Worm (Caenorhabditis elegans): Measurements from ENCODE around the gene npr-13.

The npr-13 gene

DNA sequence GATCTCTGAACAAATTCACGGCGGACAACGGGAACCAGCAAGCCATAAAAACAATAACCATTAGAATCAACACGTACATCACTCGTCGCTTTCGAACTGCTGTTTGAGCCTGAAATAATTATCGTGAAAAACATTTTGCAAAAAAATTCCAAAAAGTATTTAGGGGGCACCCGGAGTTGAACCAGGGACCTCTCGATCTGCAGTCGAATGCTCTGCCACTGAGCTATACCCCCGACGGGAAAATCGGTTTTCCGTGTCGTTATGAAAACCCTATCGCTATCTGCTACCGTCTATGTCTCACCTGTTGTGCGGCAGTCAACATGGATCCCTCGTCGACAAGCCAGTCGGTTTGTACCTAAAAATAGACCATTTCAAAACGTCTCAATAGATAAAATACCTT lies 2.8 kb downstream of the npr-13 start (continued):
- TF ChIP-seq lin-11 (tag; optimal IDR thresholded peaks at IDR 0.05), result peak; percentile 38
- peak; percentile 33 for TF ChIP-seq elt-2 (tag; optimal IDR thresholded peaks at IDR 0.05)
- peak; percentile 44 for TF ChIP-seq ceh-19 (GFP tag; optimal IDR thresholded peaks at IDR 0.05)
- TF ChIP-seq ceh-14 (tag; optimal IDR thresholded peaks at IDR 0.05), result no peak
- peak; percentile 45 for TF ChIP-seq T23F11.4 (GFP tag; optimal IDR thresholded peaks at IDR 0.05)
- TF ChIP-seq che-1 (tag; optimal IDR thresholded peaks at IDR 0.05), result peak; percentile 62
- TF ChIP-seq pha-2 (tag; optimal IDR thresholded peaks at IDR 0.05), result peak; percentile 19
- no peak for TF ChIP-seq zip-5 (tag; optimal IDR thresholded peaks at IDR 0.05)
- TF ChIP-seq unc-86 (tag; optimal IDR thresholded peaks at IDR 0.05), result peak; percentile 42
- TF ChIP-seq dve-1 (tag; optimal IDR thresholded peaks at IDR 0.05), result peak; percentile 33

DNA sequence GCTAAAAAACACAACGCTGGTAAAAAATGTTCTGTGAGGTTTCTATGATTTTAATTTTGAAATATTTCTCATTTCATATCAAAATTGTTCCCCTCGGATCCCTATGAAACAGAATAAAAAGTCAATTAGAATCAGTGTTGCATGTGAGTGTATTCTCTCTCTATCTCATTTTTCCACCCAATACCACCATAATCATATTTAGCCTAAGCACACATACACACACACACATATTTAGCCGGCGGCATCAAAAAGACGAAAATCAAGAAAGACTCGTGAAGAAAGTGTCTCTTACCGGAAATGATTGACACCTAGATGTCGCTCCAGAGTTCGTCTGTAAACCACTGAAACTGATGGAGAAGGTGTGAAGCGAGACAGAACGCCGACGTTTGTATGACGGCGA lies 4.1 kb downstream of the npr-13 start:
- TF ChIP-seq unc-42 (tag; optimal IDR thresholded peaks at IDR 0.05) (peak; percentile 84), ceh-14 (tag; optimal IDR thresholded peaks at IDR 0.05) (no peak), ceh-9 (tag; optimal IDR thresholded peaks at IDR 0.05) (no peak)

DNA sequence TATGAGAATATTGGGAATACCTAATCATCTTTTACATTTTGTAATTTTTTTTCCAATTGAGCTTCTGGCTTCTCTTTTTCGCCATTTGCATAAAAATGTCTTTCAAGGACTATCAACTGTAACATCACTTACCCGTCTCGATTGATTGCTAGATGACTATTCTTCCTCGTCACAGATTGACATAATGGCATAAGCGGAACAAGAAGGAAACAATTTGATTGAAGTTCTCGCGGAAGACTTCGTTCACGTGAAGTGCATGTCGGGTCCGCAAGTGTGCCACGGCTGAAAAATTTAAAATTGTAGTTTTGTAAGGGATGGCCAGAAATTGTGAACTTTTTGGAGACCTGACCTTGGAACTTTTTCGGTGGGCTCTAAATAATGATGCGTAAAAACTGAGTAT lies 4.7 kb downstream of the npr-13 start:
- no peak for TF ChIP-seq gmeb-2 (tag; optimal IDR thresholded peaks at IDR 0.05)
- TF ChIP-seq tbx-2 (tag; optimal IDR thresholded peaks at IDR 0.05), result no peak
- no peak for TF ChIP-seq ceh-2 (tag; optimal IDR thresholded peaks at IDR 0.05)
- TF ChIP-seq eyg-1 (tag; optimal IDR thresholded peaks at IDR 0.05), result no peak
- no peak for TF ChIP-seq Y22D7AL.16 (tag; optimal IDR thresholded peaks at IDR 0.05)
- TF ChIP-seq fkh-10 (GFP tag; optimal IDR thresholded peaks at IDR 0.05), result no peak
- no peak for TF ChIP-seq rnt-1 (tag; optimal IDR thresholded peaks at IDR 0.05)
- no peak for TF ChIP-seq ref-2 (tag; optimal IDR thresholded peaks at IDR 0.05)
- no peak for TF ChIP-seq pax-1 (tag; optimal IDR thresholded peaks at IDR 0.05)
- TF ChIP-seq ets-4 (tag; optimal IDR thresholded peaks at IDR 0.05), result no peak

DNA sequence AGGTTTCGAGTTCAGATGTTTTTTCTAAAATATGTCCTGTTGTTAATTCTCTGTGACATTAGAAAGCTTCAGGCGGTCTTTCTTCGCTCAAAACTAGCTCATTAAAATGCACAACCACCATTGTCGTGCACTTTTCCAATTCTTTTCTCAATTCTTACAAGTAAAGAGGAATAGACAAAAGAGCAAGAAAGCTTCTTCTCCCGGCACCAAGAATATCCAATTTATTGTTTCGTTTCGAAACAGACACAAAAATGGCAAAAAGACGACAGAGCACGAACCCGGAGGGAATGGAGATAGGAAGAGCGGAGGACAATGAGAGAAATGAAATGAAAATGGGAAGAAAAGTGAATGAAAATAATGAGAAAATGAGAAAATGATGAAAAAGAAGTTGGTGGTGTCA lies 5.8 kb downstream of the npr-13 start:
- TF ChIP-seq elt-2 (tag; optimal IDR thresholded peaks at IDR 0.05) (no peak), unc-42 (tag; optimal IDR thresholded peaks at IDR 0.05) (peak; percentile 6)

DNA sequence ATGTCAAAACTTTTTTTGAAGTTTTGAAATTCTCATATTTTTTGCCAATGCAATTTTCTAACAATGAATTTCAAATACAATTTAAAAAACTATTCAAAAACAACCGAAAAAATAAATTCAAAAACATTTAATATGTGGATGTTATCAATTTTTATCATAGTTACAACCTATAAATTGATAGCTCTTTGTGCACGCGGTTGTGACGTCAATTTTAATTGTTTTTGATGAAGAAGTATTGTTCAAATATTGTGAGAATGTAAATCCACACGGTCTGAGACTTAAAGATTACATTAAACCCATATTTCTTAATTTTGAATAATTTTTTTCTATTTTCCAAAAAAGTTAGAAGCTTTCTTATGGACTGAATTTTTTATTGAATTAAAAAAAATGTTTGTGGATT lies 6.4 kb downstream of the npr-13 start:
- no peak for TF ChIP-seq K02D7.2 (tag; optimal IDR thresholded peaks at IDR 0.05)
- TF ChIP-seq elt-2 (tag; optimal IDR thresholded peaks at IDR 0.05), result peak; percentile 15

DNA sequence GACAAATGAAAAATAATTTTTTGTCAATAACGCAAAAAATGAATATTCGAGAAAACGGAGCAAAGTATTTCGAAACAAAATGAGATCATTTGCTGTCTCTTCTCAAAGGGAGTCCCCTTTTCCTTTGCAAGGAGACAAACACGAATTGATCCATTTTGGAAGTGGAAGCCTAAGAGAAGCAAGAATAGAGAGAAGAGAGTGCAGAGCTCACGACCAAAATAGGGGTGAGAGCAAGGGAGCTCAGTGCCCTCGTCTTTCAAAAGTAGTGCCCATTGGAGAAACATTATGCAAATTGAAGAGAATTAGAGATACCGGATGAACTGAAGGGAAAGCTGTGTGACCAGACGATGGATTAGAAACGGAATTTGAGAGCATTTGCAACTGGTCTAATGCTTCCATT lies 7.2 kb downstream of the npr-13 start:
- TF ChIP-seq ceh-34 (tag; optimal IDR thresholded peaks at IDR 0.05), result peak; percentile 44
- TF ChIP-seq Y22D7AL.16 (tag; optimal IDR thresholded peaks at IDR 0.05), result no peak
- no peak for TF ChIP-seq unc-3 (GFP tag; conservative IDR thresholded peaks at IDR 0.05)
- TF ChIP-seq unc-3 (tag; optimal IDR thresholded peaks at IDR 0.05), result no peak
- TF ChIP-seq ceh-31 (tag; optimal IDR thresholded peaks at IDR 0.05), result peak; percentile 51
- TF ChIP-seq ztf-16 (tag; optimal IDR thresholded peaks at IDR 0.05), result no peak
- TF ChIP-seq unc-42 (tag; optimal IDR thresholded peaks at IDR 0.05), result peak; percentile 60
- no peak for TF ChIP-seq lin-11 (tag; optimal IDR thresholded peaks at IDR 0.05)
- TF ChIP-seq tbx-2 (tag; optimal IDR thresholded peaks at IDR 0.05), result peak; percentile 39

DNA sequence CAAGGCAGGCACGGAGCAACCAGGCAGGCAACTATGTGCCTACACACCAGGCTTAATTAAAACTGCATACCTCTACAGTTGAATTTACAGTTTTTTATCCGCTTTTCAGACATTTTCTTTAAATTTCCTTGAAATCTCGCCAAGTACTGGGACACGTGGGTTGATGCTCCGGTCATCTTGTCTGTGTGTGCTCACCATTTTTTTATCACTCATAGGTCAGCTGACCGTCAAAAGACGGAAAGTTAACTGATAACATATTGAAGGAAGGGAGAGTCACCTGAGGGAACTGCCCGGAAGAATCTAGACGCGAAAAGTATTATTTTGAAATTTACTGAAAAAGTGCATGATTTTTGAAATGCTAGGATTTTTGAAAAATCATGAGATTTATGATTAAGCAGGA lies 7.9 kb downstream of the npr-13 start:
- TF ChIP-seq mec-3 (tag; optimal IDR thresholded peaks at IDR 0.05; ENCODE audit: borderline replicate concordance), result no peak
- TF ChIP-seq hlh-30 (tag; optimal IDR thresholded peaks at IDR 0.05; ENCODE audit: insufficient read depth), result peak; percentile 47
- TF ChIP-seq ama-1 (optimal IDR thresholded peaks at IDR 0.05), result no peak
- TF ChIP-seq pha-4 (tag; optimal IDR thresholded peaks at IDR 0.05), result no peak
- TF ChIP-seq nhr-232 (tag; optimal IDR thresholded peaks at IDR 0.05), result no peak
- TF ChIP-seq elt-2 (tag; optimal IDR thresholded peaks at IDR 0.05), result peak; percentile 72
- TF ChIP-seq madf-2 (tag; optimal IDR thresholded peaks at IDR 0.05), result no peak
- no peak for TF ChIP-seq ceh-22 (tag; optimal IDR thresholded peaks at IDR 0.05)
- TF ChIP-seq ceh-9 (tag; optimal IDR thresholded peaks at IDR 0.05), result no peak

Data from whole organism, late embryonic.